Worm (Caenorhabditis elegans) whole organism, L2 larva: ENCODE results near the gene F14E5.2.
A peak's percentile ranks its signal among the peaks of the same experiment; 100 is the strongest.

Experiments
- Y55F3AM.14 ChIP-seq: fragments of 200-800 bp; sonication (Bioruptor generic); optimal IDR thresholded peaks from 2 replicates; lab custom pipeline; 2018; ENCODE audit warnings: mild to moderate bottlenecking, missing genetic modification characterization, missing compliant biosample characterization
- aly-2 ChIP-seq: fragments of 150-350 bp; optimal IDR thresholded peaks from 2 replicates; lab custom pipeline; 2014; ENCODE audit warnings: missing biosample characterization, missing genetic modification characterization
- ama-1 ChIP-seq: fragments of 150-350 bp; optimal IDR thresholded peaks from 2 replicates; lab custom pipeline; 2018; ENCODE audit warnings: inconsistent platforms
- blmp-1 ChIP-seq: sonication (generic microtip); optimal IDR thresholded peaks from 2 replicates; lab custom pipeline; 2017; ENCODE audit warnings: missing genetic modification characterization, mild to moderate bottlenecking, missing compliant biosample characterization, antibody characterized with exemption, moderate library complexity; ENCODE audit not compliant: insufficient read depth
- ceh-16 ChIP-seq: fragments of 150-350 bp; optimal IDR thresholded peaks from 2 replicates; lab custom pipeline; 2014; ENCODE audit warnings: missing biosample characterization, missing genetic modification characterization
- ceh-82 ChIP-seq: fragments of 150-350 bp; optimal IDR thresholded peaks from 2 replicates; lab custom pipeline; 2014; ENCODE audit warnings: missing biosample characterization, missing genetic modification characterization
- dmd-4 ChIP-seq: sonication (generic microtip); optimal IDR thresholded peaks from 2 replicates; lab custom pipeline; 2017; ENCODE audit warnings: missing biosample characterization, missing genetic modification characterization
- elt-3 ChIP-seq: sonication (generic microtip); optimal IDR thresholded peaks from 2 replicates; lab custom pipeline; 2017; ENCODE audit warnings: missing biosample characterization, missing genetic modification characterization
- lsy-2 ChIP-seq, 2 experiments: fragments of 150-350 bp in 1 of 2; sonication (generic microtip) in 1 of 2; optimal IDR thresholded peaks; 2 replicates each; lab custom pipeline; 2014 to 2017; ENCODE audit warnings: missing biosample characterization in 2 of 2, missing genetic modification characterization in 2 of 2
- nhr-25 ChIP-seq: fragments of 150-350 bp; sonication (generic microtip); optimal IDR thresholded peaks from 3 replicates; lab custom pipeline; 2014; ENCODE audit warnings: missing biosample characterization, missing genetic modification characterization
- nhr-6 ChIP-seq: fragments of 150-350 bp; optimal IDR thresholded peaks from 2 replicates; lab custom pipeline; 2014; ENCODE audit warnings: missing biosample characterization, missing genetic modification characterization
- snpc-4 ChIP-seq: fragments of 150-350 bp; optimal IDR thresholded peaks from 2 replicates; lab custom pipeline; 2014; ENCODE audit warnings: missing biosample characterization, missing genetic modification characterization
- unc-55 ChIP-seq: fragments of 150-350 bp; sonication (generic microtip); optimal IDR thresholded peaks from 3 replicates; lab custom pipeline; 2014; ENCODE audit warnings: missing biosample characterization, missing genetic modification reagents, missing genetic modification characterization
- unc-62 ChIP-seq: fragments of 150-350 bp; optimal IDR thresholded peaks from 2 replicates; lab custom pipeline; 2014; ENCODE audit warnings: missing biosample characterization, missing genetic modification reagents, missing genetic modification characterization

DNA sequence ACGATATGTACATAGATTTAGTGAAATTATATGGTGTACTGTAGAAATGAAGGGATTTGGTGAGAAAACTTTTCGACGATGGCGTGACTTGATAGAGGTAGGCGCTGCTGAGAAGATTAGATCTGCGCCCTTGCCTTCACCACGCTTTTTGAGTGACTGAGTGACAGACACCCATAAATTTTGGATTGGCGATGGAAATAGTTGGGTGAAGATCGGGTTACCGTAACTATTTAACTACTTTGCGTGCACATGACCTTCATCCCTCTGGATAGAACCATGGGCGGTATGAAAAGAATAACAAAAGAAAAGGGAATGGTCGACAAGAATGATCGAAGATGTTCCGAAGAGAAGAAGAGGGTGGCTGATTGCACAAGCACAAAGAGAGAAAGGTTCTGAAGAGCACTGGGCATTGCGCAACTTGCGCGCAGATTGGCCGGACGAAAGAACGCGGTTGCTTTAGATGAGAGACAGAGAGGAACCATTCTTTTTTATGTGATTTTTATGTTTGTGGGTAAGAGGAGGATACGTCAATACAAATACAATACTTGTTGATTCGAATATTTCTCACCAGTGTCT is 13.1 kb downstream of the F14E5.2 start:
- TF ChIP-seq dmd-4 (no peak), elt-3 (tag; lab: Kevin White, UChicago) (no peak), ceh-82 (no peak), nhr-6 (tag; lab: Kevin White, UChicago) (no peak), snpc-4 (tag; lab: Kevin White, UChicago) (no peak), nhr-25 (tag; lab: Kevin White, UChicago) (no peak), lsy-2 (tag; optimal IDR thresholded peaks at IDR 0.05; lab: Kevin White, UChicago) (no peak), unc-55 (GFP tag; lab: Kevin White, UChicago) (no peak), blmp-1 (tag; lab: Kevin White, UChicago) (no peak), Y55F3AM.14 (GFP tag; lab: Kevin White, UChicago) (no peak), ceh-16 (peak; percentile 37), ama-1 (lab: Kevin White, UChicago) (no peak), unc-62 (GFP tag; lab: Kevin White, UChicago) (no peak), aly-2 (no peak)
